Worm (Caenorhabditis elegans) whole organism, L3 larva: ENCODE measurements around the gene del-8.
A peak's percentile ranks its signal among the peaks of the same experiment; 100 is the strongest.

Experiments
- ama-1 ChIP-seq: fragments of 150-350 bp; optimal IDR thresholded peaks from 2 replicates; lab custom pipeline; 2018
- ceh-82 ChIP-seq: fragments of 150-350 bp; optimal IDR thresholded peaks from 2 replicates; lab custom pipeline; 2014; ENCODE audit warnings: missing biosample characterization, missing genetic modification characterization
- elt-2 ChIP-seq: sonication (generic microtip); optimal IDR thresholded peaks from 2 replicates; lab custom pipeline; 2016; ENCODE audit warnings: missing genetic modification reagents, mild to moderate bottlenecking, missing genetic modification characterization, missing compliant biosample characterization
- elt-3 ChIP-seq, 3 experiments: fragments of 150-350 bp in 1 of 3; sonication (generic microtip) in 2 of 3; optimal IDR thresholded peaks; 2 replicates in 2 of 3; 4 replicates in 1 of 3; lab custom pipeline; 2014 to 2017; ENCODE audit warnings: missing biosample characterization in 3 of 3, missing genetic modification characterization in 3 of 3
- pha-4 ChIP-seq: fragments of 150-350 bp; optimal IDR thresholded peaks from 2 replicates; lab custom pipeline; 2014; ENCODE audit warnings: missing biosample characterization, missing genetic modification reagents, missing genetic modification characterization
- snpc-4 ChIP-seq: fragments of 150-350 bp; optimal IDR thresholded peaks from 2 replicates; lab custom pipeline; 2014; ENCODE audit warnings: missing biosample characterization, missing genetic modification characterization
- ztf-11 ChIP-seq: fragments of 150-350 bp; optimal IDR thresholded peaks from 2 replicates; lab custom pipeline; 2014; ENCODE audit warnings: missing biosample characterization, missing genetic modification characterization

DNA sequence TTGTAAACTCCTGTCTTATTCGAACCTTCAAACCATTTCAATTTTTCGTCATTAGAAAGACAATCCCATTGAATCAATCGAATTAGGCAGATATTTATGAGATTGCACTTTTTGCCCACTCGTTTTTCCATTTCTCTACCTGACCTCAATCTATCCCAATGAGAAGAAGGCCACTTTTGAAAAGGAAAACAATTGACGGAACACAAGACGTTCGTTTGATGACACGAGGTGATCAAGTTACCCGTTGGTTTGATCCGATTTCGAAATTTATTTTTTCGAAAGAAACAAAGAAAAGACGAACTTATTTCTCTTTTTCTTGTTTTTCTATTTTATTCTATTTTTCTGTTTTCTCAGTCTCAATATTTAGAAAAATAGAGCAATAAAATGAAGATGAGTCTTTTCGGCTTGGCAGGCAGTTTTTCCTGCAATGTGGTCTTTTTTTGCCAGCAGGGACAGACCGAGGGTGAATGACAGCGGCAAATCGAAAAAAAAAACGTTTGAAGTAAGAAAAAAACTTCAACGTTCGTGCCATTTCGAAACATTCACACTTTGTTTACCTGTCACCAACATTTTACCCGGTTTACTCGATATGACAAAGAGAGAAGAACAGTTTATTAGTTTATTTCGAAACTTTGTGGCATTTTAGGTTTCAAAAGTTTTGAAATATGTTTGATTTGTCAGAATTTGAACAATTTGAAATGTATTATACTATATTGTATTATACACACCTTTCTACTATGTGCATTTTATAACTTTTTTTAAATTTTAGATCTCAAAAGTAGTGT is 41.0 kb upstream of the del-8 start:
- TF ChIP-seq pha-4 (tag; lab: Kevin White, UChicago), result peak; percentile 71
- TF ChIP-seq elt-3 (tag; optimal IDR thresholded peaks at IDR 0.05; lab: Kevin White, UChicago), result no peak
- no peak for TF ChIP-seq snpc-4
- no peak for TF ChIP-seq ceh-82 (tag; lab: Kevin White, UChicago)
- no peak for TF ChIP-seq ama-1 (lab: Kevin White, UChicago)
- TF ChIP-seq elt-2 (tag; lab: Kevin White, UChicago), result no peak
- no peak for TF ChIP-seq ztf-11 (tag; lab: Kevin White, UChicago)
